Worm (Caenorhabditis elegans) whole organism, young adult: ENCODE results near the gene T08D10.4.

ENCODE experiments used
- F10E7.11 ChIP-seq: sonication (generic microtip); optimal IDR thresholded peaks from 2 replicates; lab custom pipeline; 2017; ENCODE audit warnings: mild to moderate bottlenecking, missing genetic modification characterization, moderate library complexity, missing compliant biosample characterization
- akir-1 ChIP-seq: fragments of 200-800 bp; sonication (Bioruptor generic); optimal IDR thresholded peaks from 2 replicates; lab custom pipeline; 2018; ENCODE audit warnings: mild to moderate bottlenecking, missing genetic modification characterization, moderate library complexity, missing compliant biosample characterization
- atf-7 ChIP-seq: sonication (generic microtip); optimal IDR thresholded peaks from 2 replicates; lab custom pipeline; 2017; ENCODE audit warnings: mild to moderate bottlenecking, missing genetic modification characterization, missing compliant biosample characterization
- egrh-3 ChIP-seq: fragments of 200-800 bp; sonication (Bioruptor generic); IDR thresholded peaks from 2 replicates; pipeline ENCODE4 v1.3.6; 2022; ENCODE audit warnings: missing genetic modification reagents, missing genetic modification characterization, missing compliant biosample characterization
- nfya-1 ChIP-seq: sonication (generic microtip); optimal IDR thresholded peaks from 2 replicates; lab custom pipeline; 2017; ENCODE audit warnings: antibody characterized with exemption, missing compliant biosample characterization, missing genetic modification characterization, borderline replicate concordance; ENCODE audit not compliant: insufficient read depth
- rpc-1 ChIP-seq, 2 experiments: fragments of 150-350 bp in 1 of 2; sonication (generic microtip) in 1 of 2; optimal IDR thresholded peaks; 2 replicates each; lab custom pipeline; 2014 to 2018; ENCODE audit warnings: missing biosample characterization in 1 of 2, missing genetic modification characterization in 1 of 2, missing genetic modification reagents in 1 of 2, missing genotype in 1 of 2
- snpc-3.4 ChIP-seq: sonication (generic microtip); optimal IDR thresholded peaks from 2 replicates; lab custom pipeline; 2017; ENCODE audit warnings: missing genetic modification characterization, mild to moderate bottlenecking, missing compliant biosample characterization, antibody characterized with exemption, moderate library complexity, missing genotype, missing genetic modification reagents

DNA sequence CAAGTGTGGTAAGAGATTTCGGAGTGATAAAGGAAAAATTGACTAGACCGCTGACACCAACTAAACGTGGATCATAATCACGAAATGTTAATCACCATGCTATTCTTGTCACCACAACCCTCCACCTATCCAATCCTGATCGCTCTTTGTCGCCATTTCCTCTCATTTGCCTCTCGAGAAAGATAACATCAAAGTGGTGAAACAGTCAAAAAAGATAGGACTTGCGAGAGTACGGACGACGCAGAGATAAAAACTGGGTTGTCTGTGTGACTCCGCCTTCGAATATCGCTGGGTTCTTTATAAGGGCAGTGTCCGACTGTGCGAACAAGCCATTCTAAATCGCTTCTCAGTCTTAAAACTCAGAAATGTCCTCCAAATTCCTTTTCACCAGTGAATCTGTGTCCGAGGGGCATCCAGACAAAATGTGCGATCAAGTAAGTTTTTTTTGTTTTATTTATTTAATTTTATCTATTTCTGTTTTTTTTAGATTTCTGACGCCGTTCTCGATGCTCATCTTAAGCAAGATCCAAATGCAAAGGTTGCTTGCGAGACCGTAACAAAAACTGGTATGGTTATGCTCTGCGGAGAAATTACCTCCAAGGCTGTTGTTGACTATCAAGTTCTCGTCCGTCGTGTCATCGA lies 12.7 kb upstream of the T08D10.4 start, which contains the start of gene sams-1:
- TF ChIP-seq rpc-1 (optimal IDR thresholded peaks at IDR 0.05; lab: Kevin White, UChicago): no peak
- TF ChIP-seq rpc-1 (tag; optimal IDR thresholded peaks at IDR 0.05; lab: Kevin White, UChicago): no peak
- TF ChIP-seq atf-7: no peak
- no peak for TF ChIP-seq akir-1 (GFP tag; lab: Kevin White, UChicago)
- TF ChIP-seq F10E7.11 (tag; lab: Kevin White, UChicago): no peak
- no peak for TF ChIP-seq nfya-1
- TF ChIP-seq snpc-3.4 (tag; lab: Kevin White, UChicago): no peak
- no peak for TF ChIP-seq egrh-3 (GFP tag; lab: Robert Waterston, UW)
